Fruit fly (Drosophila melanogaster) whole organism, larva: Measurements from ENCODE around the gene CG33269.
"Not testable (repeated sequence)": the region's sequence is repeated elsewhere in the genome, so short reads cannot be mapped to it uniquely, and the experiment has no call there.

Experiments
- noc ChIP-seq: fragments of 200-800 bp; sonication (Bioruptor generic); optimal IDR thresholded peaks from 3 replicates; lab custom pipeline; 2019; ENCODE audit warnings: missing biosample characterization, mild to moderate bottlenecking, missing genetic modification characterization, moderate library complexity

CG33269 gene

dm6 chr3L:11576944-11577343 is 5.1 kb downstream of the CG33269 start, which contains the start of gene CG33489:
Gene CG33489, minus strand, starts transcription at chr3L:11577044.
- TF ChIP-seq noc (tag; lab: Kevin White, UChicago), result not testable (repeated sequence)

dm6 chr3L:11574563-11574962 is 7.4 kb downstream of the CG33269 start, which contains the start of gene CG33490:
Gene CG33490, minus strand, starts transcription at chr3L:11574663.
- TF ChIP-seq noc (tag; lab: Kevin White, UChicago), result no peak

DNA sequence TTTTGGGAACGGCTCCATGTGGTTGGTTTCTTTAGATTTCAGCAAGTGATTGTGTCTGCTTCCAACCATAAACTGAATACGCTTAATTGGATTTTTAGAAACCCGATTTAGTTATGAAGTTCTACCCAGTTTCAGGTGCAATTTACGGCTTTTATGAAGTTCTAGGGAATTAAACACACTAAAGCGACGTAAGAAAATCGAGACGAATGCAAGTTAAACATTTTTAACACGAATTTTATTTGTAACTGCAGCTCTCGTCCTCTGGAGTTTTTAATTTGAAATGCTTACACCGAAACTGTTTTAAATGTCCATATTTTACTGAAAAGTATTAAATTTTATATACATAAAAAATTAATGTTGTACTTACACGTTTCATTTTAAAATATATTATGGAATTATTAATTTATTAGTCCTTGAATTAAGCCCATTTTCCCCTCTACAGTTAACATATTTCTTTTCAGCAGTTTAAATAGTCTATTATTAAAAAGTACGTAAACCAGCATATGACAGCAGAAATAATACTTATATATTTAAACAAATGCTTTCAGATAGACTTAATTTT is 17.9 kb downstream of the CG33269 start, which contains the start of the genes CG46412 and CG33267:
TSS of gene CG46412 (minus strand) at position 101 of the 562 bp plus-strand sequence.
TSS of gene CG33267 (plus strand) at position 512 of the 562 bp plus-strand sequence.
- TF ChIP-seq noc (tag; lab: Kevin White, UChicago), result no peak

DNA sequence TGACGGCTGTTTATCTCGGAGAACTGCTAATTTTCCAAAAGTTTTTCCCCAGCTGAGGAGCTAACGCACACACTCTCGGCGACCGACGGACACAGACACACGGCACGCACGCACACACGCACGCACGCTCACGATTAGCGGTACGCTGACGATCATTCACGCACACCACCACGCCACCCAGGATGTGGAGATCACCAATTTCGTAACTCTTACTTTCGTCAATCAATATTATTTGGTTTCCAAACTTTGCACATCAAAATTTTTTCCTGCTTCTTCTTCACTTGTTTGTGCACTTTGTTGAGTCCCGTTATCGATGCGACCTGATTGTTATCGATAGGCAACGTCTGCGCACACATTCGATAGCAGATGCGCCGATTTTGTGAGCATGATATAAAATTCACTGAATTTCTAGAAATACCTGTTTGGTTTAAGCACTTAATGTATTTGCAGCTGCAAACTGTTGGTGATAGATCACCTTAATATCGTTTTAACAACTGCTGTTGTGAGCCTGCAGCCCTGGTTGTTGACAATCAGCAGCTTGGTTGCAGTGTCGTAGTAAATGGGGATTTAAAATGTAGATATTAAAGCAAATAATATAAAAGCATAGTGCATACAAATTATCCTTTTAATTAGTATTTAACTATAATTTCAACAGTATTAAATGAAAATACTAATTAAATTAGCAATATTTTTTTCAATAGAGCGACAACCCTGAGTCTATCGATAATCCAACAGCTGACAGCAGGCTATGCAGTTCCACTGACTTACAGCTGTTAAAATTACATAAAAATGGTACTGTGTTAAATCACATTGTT is 19.8 kb downstream of the CG33269 start, which contains the start of the genes CG7394 and Mob2:
TSS of gene CG7394 (plus strand) at position 51 of the 815 bp plus-strand sequence.
TSS of gene Mob2 (minus strand) at position 288 of the 815 bp plus-strand sequence.
- TF ChIP-seq noc (tag; lab: Kevin White, UChicago), result peak; percentile 88

dm6 chr3L:11560885-11561284 is 21.1 kb downstream of the CG33269 start:
- no peak for TF ChIP-seq noc (tag; lab: Kevin White, UChicago)

DNA sequence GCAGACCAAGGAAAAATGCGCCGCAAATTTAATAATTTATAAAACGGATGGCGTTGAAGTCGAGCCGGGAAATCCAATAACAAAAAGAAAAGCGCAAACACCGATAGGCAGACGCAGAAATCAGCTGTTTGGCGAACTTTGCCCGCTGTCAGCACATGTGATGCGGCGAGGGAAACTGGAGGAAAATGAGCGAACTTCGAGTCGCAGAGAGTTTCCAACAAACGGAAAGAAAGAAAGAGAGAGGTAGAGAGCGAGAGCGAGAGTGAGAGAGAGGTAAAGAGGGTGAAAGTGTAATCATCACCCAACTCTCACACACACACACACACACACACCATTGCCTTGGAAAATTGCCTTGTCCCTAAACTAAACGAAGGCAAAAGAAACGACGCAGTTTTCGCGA is 24.8 kb downstream of the CG33269 start:
- no peak for TF ChIP-seq noc (tag; lab: Kevin White, UChicago)

- peak; percentile 41 for TF ChIP-seq noc (tag; lab: Kevin White, UChicago)
Measured at dm6 chr3L:11556637-11557036, 25.4 kb downstream of the CG33269 start.

DNA sequence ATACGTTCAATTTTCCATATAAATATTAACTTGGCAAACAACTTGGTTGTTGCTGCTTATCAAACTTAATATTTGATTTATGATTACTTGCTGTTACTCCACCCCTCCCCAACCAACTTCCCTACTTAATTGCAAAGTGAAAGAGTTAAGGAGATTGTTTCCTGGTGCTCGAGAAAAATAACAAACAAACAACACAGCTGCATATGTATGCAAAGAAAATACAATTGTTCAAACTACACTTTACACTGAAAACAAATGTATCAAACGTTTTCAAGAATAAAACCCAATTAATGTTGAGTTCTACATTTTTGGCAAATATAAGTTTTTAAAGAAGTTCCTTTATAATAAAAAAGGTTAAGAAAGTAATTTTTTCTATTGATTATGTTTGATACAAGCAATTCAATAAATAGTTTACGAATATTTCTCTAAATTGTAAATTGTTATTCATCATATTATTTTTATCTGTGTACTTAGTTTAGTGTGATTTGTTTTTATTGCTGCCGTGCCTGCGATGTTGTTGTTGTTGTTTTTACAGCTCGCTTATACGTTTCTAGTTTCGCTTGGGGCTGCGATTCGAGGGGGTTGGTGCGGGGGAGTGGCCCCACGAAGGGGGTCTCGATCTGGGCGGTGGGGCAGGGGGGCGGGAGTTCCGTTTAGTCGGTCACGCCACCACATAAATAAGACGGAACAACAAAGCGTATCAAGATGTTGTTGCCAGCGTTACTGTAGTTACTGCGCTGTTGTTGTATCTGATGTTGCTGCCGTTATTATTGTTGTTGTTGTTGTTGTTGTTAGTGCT is 26.1 kb downstream of the CG33269 start:
- peak; percentile 47 for TF ChIP-seq noc (tag; lab: Kevin White, UChicago)

- no peak for TF ChIP-seq noc (tag; lab: Kevin White, UChicago)
Measured at dm6 chr3L:11554796-11555195, 27.2 kb downstream of the CG33269 start.

dm6 chr3L:11554338-11554737 is 27.7 kb downstream of the CG33269 start:
- no peak for TF ChIP-seq noc (tag; lab: Kevin White, UChicago)

- no peak for TF ChIP-seq noc (tag; lab: Kevin White, UChicago)
Measured at dm6 chr3L:11553672-11554068, 28.3 kb downstream of the CG33269 start.

DNA sequence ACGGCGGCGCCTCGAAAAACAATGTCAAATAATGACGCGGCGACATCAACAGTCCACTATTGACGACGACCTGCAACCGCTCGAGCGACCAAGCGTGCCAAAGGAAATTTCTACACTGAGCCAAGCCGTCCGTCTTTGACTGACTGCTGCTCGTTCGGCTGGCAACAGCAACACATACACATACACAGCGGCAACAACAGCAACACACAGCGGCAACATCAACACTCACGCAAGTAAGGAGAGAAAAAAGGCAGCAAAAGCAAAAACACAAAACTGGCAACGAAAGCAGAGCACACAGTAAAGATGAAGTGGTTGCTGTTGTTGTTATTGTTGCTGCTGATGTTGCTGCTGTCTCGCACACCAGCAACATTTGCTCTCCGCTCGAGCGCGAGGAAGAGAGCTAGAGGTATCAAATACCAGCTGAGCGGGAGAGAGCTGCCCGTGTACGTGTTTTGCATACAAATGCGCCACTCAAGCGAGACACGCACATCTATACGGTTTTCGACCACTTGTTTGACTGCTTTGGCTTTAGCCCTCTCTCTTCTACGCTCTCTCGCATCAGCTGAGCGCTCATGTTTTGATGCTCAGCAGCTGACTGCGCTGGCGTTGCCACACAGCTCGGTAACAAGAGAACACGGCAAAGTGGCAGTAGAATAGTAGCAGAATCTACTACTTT is 28.9 kb downstream of the CG33269 start:
- peak; percentile 29 for TF ChIP-seq noc (tag; lab: Kevin White, UChicago)

dm6 chr3L:11551949-11552348 is 30.0 kb downstream of the CG33269 start:
- TF ChIP-seq noc (tag; lab: Kevin White, UChicago), result no peak

DNA sequence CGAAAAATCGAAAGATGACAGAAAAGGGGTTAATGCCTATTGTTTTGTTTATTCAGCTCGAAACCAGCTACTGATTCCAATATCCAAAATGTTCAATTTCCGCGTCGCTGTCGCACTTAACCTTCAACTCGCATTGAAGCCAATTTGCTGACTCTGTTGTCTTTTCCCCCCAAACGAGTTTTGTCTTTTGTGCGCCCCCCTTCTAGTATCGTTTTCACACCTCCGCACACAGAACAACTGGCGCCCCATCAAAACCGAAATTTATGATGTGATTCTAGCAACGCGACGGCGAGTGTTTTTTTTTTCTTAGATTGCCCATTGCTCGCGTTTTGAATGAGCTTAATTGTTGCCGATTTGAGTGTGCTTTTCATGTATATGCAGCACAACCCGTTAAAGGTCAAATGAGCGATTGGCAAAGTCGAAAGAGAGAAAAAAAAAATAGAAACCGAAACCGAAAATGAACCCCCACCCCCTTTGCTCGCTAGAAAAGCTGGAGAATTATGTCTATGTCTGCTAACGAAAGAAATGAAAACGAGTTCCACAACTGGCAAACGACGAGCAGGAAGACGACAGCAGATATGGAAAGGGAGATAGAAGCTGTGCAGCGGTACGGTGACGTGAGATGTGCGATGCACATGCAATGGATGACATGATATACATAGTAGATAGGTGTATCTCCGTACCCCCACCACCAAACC is 31.5 kb downstream of the CG33269 start:
- no peak for TF ChIP-seq noc (tag; lab: Kevin White, UChicago)
